Fruit fly (Drosophila melanogaster) whole organism, larva: ENCODE results near the gene jvl.

Source experiments
- noc ChIP-seq: fragments of 200-800 bp; sonication (Bioruptor generic); optimal IDR thresholded peaks from 3 replicates; lab custom pipeline; 2019; ENCODE audit warnings: missing biosample characterization, mild to moderate bottlenecking, missing genetic modification characterization, moderate library complexity

The jvl gene

DNA sequence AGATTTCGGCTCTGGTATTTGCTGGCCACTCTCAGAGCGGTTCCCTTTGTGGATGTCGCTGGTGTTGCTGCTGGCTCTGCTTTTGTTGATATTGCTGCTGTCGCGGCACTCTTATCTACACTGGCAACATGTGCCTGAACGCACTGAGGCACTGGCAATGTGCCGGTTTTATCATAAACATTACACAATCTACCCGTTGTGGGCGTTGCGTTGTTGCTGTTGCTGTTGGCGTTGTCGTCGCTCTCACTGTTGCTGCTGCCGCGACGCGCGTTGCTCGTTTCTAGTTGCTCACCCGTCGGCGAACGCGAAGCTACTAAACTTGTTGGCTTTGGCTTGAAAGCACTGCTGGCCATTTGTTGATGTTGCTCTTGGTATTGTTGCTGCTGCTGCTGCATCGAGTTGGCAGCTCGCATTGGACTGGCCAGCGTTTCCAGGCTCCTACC lies 78.3 kb downstream of the jvl start:
- no peak for TF ChIP-seq noc (tag; lab: Kevin White, UChicago)

DNA sequence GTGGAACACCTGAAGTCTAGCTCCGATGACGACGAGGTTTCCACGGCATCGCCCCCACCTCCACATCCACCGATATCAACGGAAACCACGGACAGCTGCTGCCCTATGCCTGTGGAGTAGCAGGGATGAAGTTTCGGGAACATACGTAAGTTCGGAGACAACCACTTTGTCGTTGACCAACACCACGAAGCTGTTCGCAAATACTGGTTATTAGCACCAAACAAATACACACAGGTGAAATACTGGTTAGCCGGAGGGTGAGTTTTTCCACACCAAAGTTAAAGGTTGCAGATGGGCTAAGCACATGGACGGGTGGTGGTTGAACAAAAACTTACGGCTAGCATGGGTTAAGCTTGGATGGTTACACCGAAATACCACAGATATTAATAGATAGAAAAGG lies 79.8 kb downstream of the jvl start:
- no peak for TF ChIP-seq noc (tag; lab: Kevin White, UChicago)

DNA sequence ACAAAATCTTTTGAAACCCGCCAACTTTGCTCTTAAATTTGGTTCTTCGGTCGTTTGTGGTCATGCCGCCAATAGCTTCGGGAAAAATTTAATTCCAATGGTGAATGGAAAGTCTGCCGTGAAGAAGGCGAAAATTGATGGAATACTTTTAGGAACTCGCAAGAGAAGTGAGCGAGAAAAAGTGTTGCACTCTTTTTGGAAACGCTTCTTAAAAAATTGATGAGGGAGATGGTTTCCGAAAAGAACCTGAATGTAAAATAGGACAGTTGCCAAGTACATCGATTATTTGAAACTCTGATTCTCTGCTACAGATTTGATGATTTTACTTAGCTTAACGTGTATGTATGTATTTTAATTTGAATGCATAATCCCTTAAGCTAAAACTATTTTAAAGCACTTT lies 81.6 kb downstream of the jvl start:
- no peak for TF ChIP-seq noc (tag; lab: Kevin White, UChicago)

DNA sequence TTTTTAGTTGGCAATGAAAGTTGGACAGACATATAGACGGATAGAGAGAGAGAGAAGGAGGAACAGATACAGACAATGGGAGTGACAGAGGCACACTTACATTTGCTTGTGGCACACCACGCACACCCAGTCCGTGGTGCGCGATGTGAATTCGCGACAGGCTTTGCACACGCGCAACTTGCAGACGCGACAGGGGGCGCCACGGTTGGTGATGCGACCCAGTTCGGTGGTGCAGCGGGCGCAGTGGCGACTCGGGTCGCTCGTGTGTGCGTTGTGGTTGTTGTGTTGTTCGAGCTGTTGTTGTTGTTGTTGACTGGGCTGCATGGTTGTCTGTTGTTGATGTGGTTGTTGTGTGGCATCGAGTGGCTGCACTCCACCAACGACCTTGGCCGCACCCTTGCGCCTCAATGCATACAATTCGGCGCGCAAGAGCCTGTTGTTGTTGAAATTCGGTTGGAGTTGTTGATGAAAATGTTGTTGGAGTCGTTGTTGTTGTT lies 88.9 kb downstream of the jvl start:
- TF ChIP-seq noc (tag; lab: Kevin White, UChicago), result no peak

DNA sequence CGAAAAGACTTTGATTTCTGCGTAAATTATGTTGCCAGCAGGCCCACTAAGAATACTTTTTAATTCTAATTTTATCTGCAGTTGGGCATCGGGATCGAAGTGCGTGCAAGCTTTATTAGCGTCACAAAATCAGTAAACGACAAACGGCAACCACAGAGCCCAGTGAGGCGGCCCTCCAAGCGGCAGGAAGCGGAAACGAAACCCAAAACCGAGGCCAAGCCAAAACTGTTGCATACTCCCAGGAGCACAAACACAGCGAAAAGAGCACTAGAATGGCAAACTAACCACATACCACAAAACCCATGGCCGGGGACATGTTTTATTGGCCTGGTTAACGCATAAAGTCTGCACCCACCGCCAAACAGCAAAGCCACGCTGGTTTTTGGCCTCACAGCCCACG lies 90.9 kb downstream of the jvl start:
- no peak for TF ChIP-seq noc (tag; lab: Kevin White, UChicago)

DNA sequence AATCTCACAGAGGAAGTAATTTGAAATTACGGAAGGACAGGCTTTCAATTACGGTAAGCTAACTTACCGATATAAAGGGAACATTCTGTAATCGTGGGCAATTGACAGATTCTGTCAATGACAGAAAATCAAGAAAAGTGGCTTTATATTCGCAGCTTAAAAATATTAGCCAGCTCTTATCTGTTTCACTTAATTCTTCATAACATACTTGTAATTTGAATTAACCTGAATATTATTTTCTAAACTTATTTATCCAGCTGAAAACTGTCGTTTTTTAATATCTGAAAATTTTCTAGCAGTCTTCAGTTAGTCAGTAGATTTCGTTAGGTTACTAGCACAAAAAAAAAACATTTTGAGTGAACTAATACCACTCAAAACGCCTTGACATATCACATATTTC lies 103.4 kb downstream of the jvl start, which contains the start of gene CG3610:
Gene CG3610, plus strand, starts transcription at position 301 of the 400 bp plus-strand sequence.
- no peak for TF ChIP-seq noc (tag; lab: Kevin White, UChicago)
